Worm (Caenorhabditis elegans): ENCODE data around the gene ZK1240.6.

ZK1240.6 gene

DNA sequence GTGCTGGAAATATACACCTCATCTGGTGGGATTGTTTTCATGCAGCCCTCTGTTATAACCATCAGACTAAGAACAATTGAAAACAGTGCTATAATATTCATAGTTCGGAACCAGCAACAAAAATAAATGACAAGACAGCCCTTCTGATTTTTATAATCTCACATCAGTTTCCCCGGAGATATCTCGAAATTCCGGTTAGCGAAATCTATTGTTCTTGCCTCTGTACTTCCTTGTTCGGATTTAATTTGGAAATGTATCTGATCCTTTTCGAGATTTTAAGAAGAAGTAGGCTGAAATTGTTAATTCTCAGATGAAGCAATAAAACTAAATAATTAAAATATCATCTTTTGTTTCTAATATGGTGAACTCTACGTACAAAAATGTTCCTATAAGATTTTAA is 41.0 kb upstream of the ZK1240.6 start, which contains the start of gene F43C11.11:
Gene F43C11.11 (minus strand): TSS at position 101 of the 400 bp plus-strand sequence.
- no peak for TF ChIP-seq nhr-12 (tag; optimal IDR thresholded peaks at IDR 0.05)
- TF ChIP-seq nhr-6 (tag; optimal IDR thresholded peaks at IDR 0.05) = no peak
- no peak for TF ChIP-seq unc-62 (GFP tag; optimal IDR thresholded peaks at IDR 0.05)
- no peak for TF ChIP-seq nhr-25 (tag; optimal IDR thresholded peaks at IDR 0.05)
- TF ChIP-seq unc-55 (GFP tag; optimal IDR thresholded peaks at IDR 0.05) = no peak
- no peak for TF ChIP-seq mbf-1 (tag; optimal IDR thresholded peaks at IDR 0.05)
- TF ChIP-seq unc-39 (tag; optimal IDR thresholded peaks at IDR 0.05) = no peak
- TF ChIP-seq Y55F3AM.14 (GFP tag; optimal IDR thresholded peaks at IDR 0.05) = no peak
- TF ChIP-seq nhr-21 (tag; optimal IDR thresholded peaks at IDR 0.05) = no peak
- TF ChIP-seq zag-1 (tag; optimal IDR thresholded peaks at IDR 0.05) = no peak

DNA sequence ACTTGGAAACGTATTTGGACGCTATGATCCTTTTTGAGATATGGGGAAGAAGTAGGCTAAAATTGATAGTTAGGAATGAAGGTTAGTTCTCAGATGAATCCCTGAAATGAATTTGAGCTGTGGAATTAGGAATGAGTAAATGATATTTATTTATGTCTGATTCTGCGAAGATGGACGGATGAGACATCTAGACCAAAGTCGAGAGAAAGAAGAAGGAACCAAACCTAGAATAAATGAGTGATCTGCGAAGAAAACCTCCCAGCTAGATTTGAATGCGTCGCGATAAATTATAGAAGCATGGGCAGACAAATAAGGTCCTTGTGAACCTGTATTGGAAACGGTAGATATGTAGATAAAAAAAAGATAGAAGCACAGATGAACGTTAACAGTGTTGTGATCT is 37.3 kb upstream of the ZK1240.6 start, which contains the start of gene F43C11.16:
Gene F43C11.16 (minus strand): TSS at position 101 of the 400 bp plus-strand sequence.
- TF ChIP-seq ama-1 (optimal IDR thresholded peaks at IDR 0.05) (no peak), nhr-129 (tag; optimal IDR thresholded peaks at IDR 0.05) (no peak), ztf-4 (tag; optimal IDR thresholded peaks at IDR 0.05) (no peak), sma-9 (GFP tag; optimal IDR thresholded peaks at IDR 0.05) (no peak), sma-9 (tag; optimal IDR thresholded peaks at IDR 0.05) (no peak), nhr-6 (tag; optimal IDR thresholded peaks at IDR 0.05) (no peak)

DNA sequence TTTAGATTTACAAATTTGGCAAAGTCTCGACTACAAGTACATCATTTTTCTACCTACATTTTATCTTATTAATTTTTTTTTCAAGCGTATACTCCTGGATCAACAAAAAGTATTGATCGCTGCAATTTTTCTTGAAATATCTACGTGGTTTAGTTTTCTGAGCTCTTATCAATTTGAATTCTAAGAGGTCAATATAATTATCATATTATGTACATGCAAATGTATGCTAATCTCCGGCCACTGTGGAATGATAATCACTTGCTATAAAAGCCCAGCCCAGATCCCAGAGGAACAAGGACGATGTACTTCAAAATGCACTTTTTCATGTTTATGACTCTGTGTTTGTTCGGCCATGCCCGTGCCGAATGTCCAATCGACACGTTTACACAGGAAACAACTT is 34.1 kb upstream of the ZK1240.6 start, which contains the start of gene F43C11.1:
Gene F43C11.1 (plus strand): TSS at position 301 of the 400 bp plus-strand sequence.
- TF ChIP-seq crh-2 (tag; optimal IDR thresholded peaks at IDR 0.05) (no peak), mdl-1 (tag; optimal IDR thresholded peaks at IDR 0.05) (no peak), C34F6.9 (tag; optimal IDR thresholded peaks at IDR 0.05) (no peak), Y55F3AM.14 (GFP tag; optimal IDR thresholded peaks at IDR 0.05) (no peak), ceh-82 (tag; optimal IDR thresholded peaks at IDR 0.05) (no peak), nhr-12 (tag; optimal IDR thresholded peaks at IDR 0.05) (no peak), sem-4 (tag; optimal IDR thresholded peaks at IDR 0.05) (no peak), R02D3.7 (tag; optimal IDR thresholded peaks at IDR 0.05) (no peak), zag-1 (tag; optimal IDR thresholded peaks at IDR 0.05) (no peak), ama-1 (optimal IDR thresholded peaks at IDR 0.05) (no peak), ceh-16 (tag; optimal IDR thresholded peaks at IDR 0.05) (no peak), unc-62 (GFP tag; optimal IDR thresholded peaks at IDR 0.05) (no peak), unc-55 (GFP tag; optimal IDR thresholded peaks at IDR 0.05) (no peak), nhr-10 (tag; optimal IDR thresholded peaks at IDR 0.05) (no peak), skn-1 (tag; optimal IDR thresholded peaks at IDR 0.05) (no peak), elt-1 (tag; optimal IDR thresholded peaks at IDR 0.05) (no peak), lin-13 (GFP tag; optimal IDR thresholded peaks at IDR 0.05) (no peak), mab-5 (tag; optimal IDR thresholded peaks at IDR 0.05) (no peak), peb-1 (tag; optimal IDR thresholded peaks at IDR 0.05) (no peak)

DNA sequence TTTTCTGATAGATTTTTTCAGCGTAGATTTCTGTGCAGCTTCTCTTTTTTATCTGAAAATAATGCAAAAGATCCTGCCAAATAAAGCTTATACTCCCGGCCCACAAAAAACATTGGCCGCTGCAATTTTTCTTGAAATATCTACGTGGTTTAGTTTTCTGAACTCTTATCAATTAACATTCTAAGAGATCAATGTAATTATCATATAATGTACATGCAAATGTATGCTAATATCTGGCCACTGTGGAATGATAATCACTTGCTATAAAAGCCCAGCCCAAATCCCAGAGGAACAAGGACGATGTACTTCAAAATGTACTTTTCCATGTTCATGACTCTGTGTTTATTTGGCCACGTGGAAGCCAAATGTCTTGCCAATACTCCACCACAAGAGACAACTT is 31.8 kb upstream of the ZK1240.6 start, which contains the start of gene F43C11.2:
Gene F43C11.2 (plus strand): TSS at position 301 of the 400 bp plus-strand sequence.
- TF ChIP-seq ztf-1 (GFP tag; conservative IDR thresholded peaks at IDR 0.05) (no peak), nhr-12 (tag; optimal IDR thresholded peaks at IDR 0.05) (no peak), zag-1 (tag; optimal IDR thresholded peaks at IDR 0.05) (no peak), Y55F3AM.14 (GFP tag; optimal IDR thresholded peaks at IDR 0.05) (no peak), dmd-4 (tag; optimal IDR thresholded peaks at IDR 0.05) (no peak), nhr-11 (tag; optimal IDR thresholded peaks at IDR 0.05) (no peak), ceh-16 (tag; optimal IDR thresholded peaks at IDR 0.05) (no peak), lsy-2 (tag; optimal IDR thresholded peaks at IDR 0.05) (no peak), mbf-1 (tag; optimal IDR thresholded peaks at IDR 0.05) (no peak), ztf-4 (tag; optimal IDR thresholded peaks at IDR 0.05) (no peak), unc-62 (GFP tag; optimal IDR thresholded peaks at IDR 0.05) (no peak), nhr-25 (tag; optimal IDR thresholded peaks at IDR 0.05) (no peak), blmp-1 (tag; optimal IDR thresholded peaks at IDR 0.05; ENCODE audit: insufficient read depth) (no peak), egl-27 (tag; optimal IDR thresholded peaks at IDR 0.05) (no peak), mdl-1 (tag; optimal IDR thresholded peaks at IDR 0.05) (no peak), ztf-11 (tag; optimal IDR thresholded peaks at IDR 0.05) (no peak), ceh-82 (tag; optimal IDR thresholded peaks at IDR 0.05) (no peak)

DNA sequence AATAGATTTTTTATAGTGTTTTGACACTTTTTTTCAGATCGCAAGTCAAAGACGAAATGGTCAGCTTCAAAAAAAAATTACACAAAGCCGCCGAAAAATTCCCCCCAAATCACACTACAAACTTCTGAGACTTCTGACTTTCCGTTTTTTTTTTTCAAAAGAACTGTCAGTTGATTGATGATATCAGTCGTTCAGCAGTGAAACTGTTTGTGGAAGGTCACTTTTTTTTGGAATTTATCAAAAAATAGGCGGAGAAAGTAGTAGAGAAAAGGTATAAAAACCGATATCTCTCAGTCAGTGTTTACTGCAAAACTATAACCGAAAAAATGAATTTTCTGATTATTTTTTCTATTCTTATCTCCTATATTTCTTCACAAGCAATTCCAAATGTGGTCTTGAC is 30.3 kb upstream of the ZK1240.6 start, which contains the start of gene F43C11.3:
Gene F43C11.3 (plus strand): TSS at position 301 of the 400 bp plus-strand sequence.
- TF ChIP-seq ZK546.5 (tag; optimal IDR thresholded peaks at IDR 0.05) = no peak
- TF ChIP-seq elt-3 (tag; optimal IDR thresholded peaks at IDR 0.05) = no peak
- no peak for TF ChIP-seq sma-3 (GFP tag; optimal IDR thresholded peaks at IDR 0.05)
- TF ChIP-seq F13H6.1 (tag; optimal IDR thresholded peaks at IDR 0.05) = no peak
